Fruit fly (Drosophila melanogaster): ENCODE measurements around the gene hang.
A peak's percentile ranks its signal among the peaks of the same experiment; 100 is the strongest.

hang gene

dm6 chrX:16414451-16415368 lies 7.9 kb upstream of the hang start, which contains the start of gene Traf-like:
Gene Traf-like, plus strand, starts transcription at chrX:16415046.
- TF ChIP-seq ttk (optimal IDR thresholded peaks at IDR 0.05): no peak
- no peak for TF ChIP-seq h (optimal IDR thresholded peaks at IDR 0.05)
- TF ChIP-seq Myc (optimal IDR thresholded peaks at IDR 0.05): no peak
- no peak for TF ChIP-seq Sin3A (optimal IDR thresholded peaks at IDR 0.05)
- no peak for TF ChIP-seq insv (optimal IDR thresholded peaks at IDR 0.05)
- no peak for TF ChIP-seq psq (optimal IDR thresholded peaks at IDR 0.05)

dm6 chrX:16420048-16420447 lies 2.6 kb upstream of the hang start:
- no peak for TF ChIP-seq insv (optimal IDR thresholded peaks at IDR 0.05)
- no peak for TF ChIP-seq h (optimal IDR thresholded peaks at IDR 0.05)
- no peak for TF ChIP-seq ttk (optimal IDR thresholded peaks at IDR 0.05)
- no peak for TF ChIP-seq psq (optimal IDR thresholded peaks at IDR 0.05)
- TF ChIP-seq Myc (optimal IDR thresholded peaks at IDR 0.05): no peak
- TF ChIP-seq Sin3A (optimal IDR thresholded peaks at IDR 0.05): no peak

dm6 chrX:16420878-16421277 lies 1.8 kb upstream of the hang start:
- TF ChIP-seq insv (optimal IDR thresholded peaks at IDR 0.05) (no peak), ttk (optimal IDR thresholded peaks at IDR 0.05) (no peak), h (optimal IDR thresholded peaks at IDR 0.05) (no peak), Sin3A (optimal IDR thresholded peaks at IDR 0.05) (no peak), psq (optimal IDR thresholded peaks at IDR 0.05) (no peak), Myc (optimal IDR thresholded peaks at IDR 0.05) (no peak)

- TF ChIP-seq psq (optimal IDR thresholded peaks at IDR 0.05): no peak
- no peak for TF ChIP-seq ttk (optimal IDR thresholded peaks at IDR 0.05)
- TF ChIP-seq Sin3A (optimal IDR thresholded peaks at IDR 0.05): no peak
- no peak for TF ChIP-seq insv (optimal IDR thresholded peaks at IDR 0.05)
- TF ChIP-seq Myc (optimal IDR thresholded peaks at IDR 0.05): no peak
- no peak for TF ChIP-seq h (optimal IDR thresholded peaks at IDR 0.05)
Measured at dm6 chrX:16421899-16422412, 675 bp upstream of the hang start, which contains the start of gene AnxB11. Gene AnxB11, minus strand, starts transcription at chrX:16422265.

dm6 chrX:16423125-16423509 lies 486 bp downstream of the hang start:
- TF ChIP-seq Sin3A (optimal IDR thresholded peaks at IDR 0.05): no peak
- no peak for TF ChIP-seq psq (optimal IDR thresholded peaks at IDR 0.05)
- no peak for TF ChIP-seq ttk (optimal IDR thresholded peaks at IDR 0.05)
- no peak for TF ChIP-seq h (optimal IDR thresholded peaks at IDR 0.05)

- TF ChIP-seq Myc (optimal IDR thresholded peaks at IDR 0.05) (no peak), h (optimal IDR thresholded peaks at IDR 0.05) (no peak), insv (optimal IDR thresholded peaks at IDR 0.05) (no peak), psq (optimal IDR thresholded peaks at IDR 0.05) (no peak), ttk (optimal IDR thresholded peaks at IDR 0.05) (no peak), Sin3A (optimal IDR thresholded peaks at IDR 0.05) (no peak)
Measured at dm6 chrX:16424296-16424695, 1.7 kb downstream of the hang start.

dm6 chrX:16425145-16425544 lies 2.5 kb downstream of the hang start:
- TF ChIP-seq psq (optimal IDR thresholded peaks at IDR 0.05): no peak
- no peak for TF ChIP-seq h (optimal IDR thresholded peaks at IDR 0.05)
- TF ChIP-seq ttk (optimal IDR thresholded peaks at IDR 0.05): peak; percentile 52
- TF ChIP-seq insv (optimal IDR thresholded peaks at IDR 0.05): no peak

- no peak for TF ChIP-seq ttk (optimal IDR thresholded peaks at IDR 0.05)
Measured at dm6 chrX:16426478-16427052, 3.9 kb downstream of the hang start.

- TF ChIP-seq insv (optimal IDR thresholded peaks at IDR 0.05): no peak
- no peak for TF ChIP-seq ttk (optimal IDR thresholded peaks at IDR 0.05)
- no peak for TF ChIP-seq psq (optimal IDR thresholded peaks at IDR 0.05)
- TF ChIP-seq h (optimal IDR thresholded peaks at IDR 0.05): no peak
- no peak for TF ChIP-seq Sin3A (optimal IDR thresholded peaks at IDR 0.05)
- no peak for TF ChIP-seq Myc (optimal IDR thresholded peaks at IDR 0.05)
Measured at dm6 chrX:16427786-16428400, 5.3 kb downstream of the hang start.

dm6 chrX:16428476-16428875 lies 5.8 kb downstream of the hang start:
- no peak for TF ChIP-seq insv (optimal IDR thresholded peaks at IDR 0.05)
- TF ChIP-seq Sin3A (optimal IDR thresholded peaks at IDR 0.05): no peak
- no peak for TF ChIP-seq h (optimal IDR thresholded peaks at IDR 0.05)
- TF ChIP-seq psq (optimal IDR thresholded peaks at IDR 0.05): no peak
- no peak for TF ChIP-seq Myc (optimal IDR thresholded peaks at IDR 0.05)
- TF ChIP-seq ttk (optimal IDR thresholded peaks at IDR 0.05): no peak

- TF ChIP-seq Sin3A (optimal IDR thresholded peaks at IDR 0.05) (no peak), ttk (optimal IDR thresholded peaks at IDR 0.05) (no peak), psq (optimal IDR thresholded peaks at IDR 0.05) (no peak), insv (optimal IDR thresholded peaks at IDR 0.05) (no peak)
Measured at dm6 chrX:16441245-16441644, 18.6 kb downstream of the hang start, which contains the start of the genes Cdc50 and rngo. Gene Cdc50, minus strand, starts transcription at chrX:16441296. Gene rngo, plus strand, starts transcription at chrX:16441433.

- TF ChIP-seq Sin3A (optimal IDR thresholded peaks at IDR 0.05): no peak
- no peak for TF ChIP-seq ttk (optimal IDR thresholded peaks at IDR 0.05)
- no peak for TF ChIP-seq insv (optimal IDR thresholded peaks at IDR 0.05)
- TF ChIP-seq psq (optimal IDR thresholded peaks at IDR 0.05): no peak
Measured at dm6 chrX:16442361-16442760, 19.7 kb downstream of the hang start.
